Worm (Caenorhabditis elegans) whole organism, L3 larva: ENCODE results near the gene F41G3.20.

Source experiments
- ama-1 ChIP-seq: fragments of 150-350 bp; optimal IDR thresholded peaks from 2 replicates; lab custom pipeline; 2018
- ceh-16 ChIP-seq: sonication (generic microtip); optimal IDR thresholded peaks from 2 replicates; lab custom pipeline; 2017; ENCODE audit warnings: missing biosample characterization, missing genetic modification characterization
- ceh-82 ChIP-seq: fragments of 150-350 bp; optimal IDR thresholded peaks from 2 replicates; lab custom pipeline; 2014; ENCODE audit warnings: missing biosample characterization, missing genetic modification characterization
- ceh-9 ChIP-seq: sonication (generic microtip); optimal IDR thresholded peaks from 2 replicates; lab custom pipeline; 2018; ENCODE audit warnings: missing biosample characterization, missing genetic modification characterization
- daf-12 ChIP-seq: fragments of 150-350 bp; optimal IDR thresholded peaks from 2 replicates; lab custom pipeline; 2014; ENCODE audit warnings: missing biosample characterization, missing genetic modification reagents, missing genetic modification characterization
- egl-27 ChIP-seq: sonication (generic microtip); optimal IDR thresholded peaks from 4 replicates; lab custom pipeline; 2017; ENCODE audit warnings: missing biosample characterization, missing genetic modification reagents, missing genetic modification characterization
- egl-5 ChIP-seq: fragments of 150-350 bp; optimal IDR thresholded peaks from 2 replicates; lab custom pipeline; 2017; ENCODE audit warnings: missing biosample characterization, missing genetic modification reagents, missing genetic modification characterization, inconsistent platforms
- elt-1 ChIP-seq: fragments of 150-350 bp; optimal IDR thresholded peaks from 2 replicates; lab custom pipeline; 2014; ENCODE audit warnings: missing biosample characterization, missing genetic modification characterization
- elt-3 ChIP-seq, 3 experiments: fragments of 150-350 bp in 1 of 3; sonication (generic microtip) in 2 of 3; optimal IDR thresholded peaks; 2 replicates in 2 of 3; 4 replicates in 1 of 3; lab custom pipeline; 2014 to 2017; ENCODE audit warnings: missing biosample characterization in 3 of 3, missing genetic modification characterization in 3 of 3
- fkh-10 ChIP-seq: sonication (generic microtip); optimal IDR thresholded peaks from 2 replicates; lab custom pipeline; 2017; ENCODE audit warnings: missing biosample characterization, missing genetic modification reagents, missing genetic modification characterization
- fkh-2 ChIP-seq: fragments of 150-350 bp; optimal IDR thresholded peaks from 2 replicates; lab custom pipeline; 2014; ENCODE audit warnings: missing biosample characterization, missing genetic modification reagents, missing genetic modification characterization
- fos-1 ChIP-seq: fragments of 150-350 bp; optimal IDR thresholded peaks from 2 replicates; lab custom pipeline; 2014; ENCODE audit warnings: missing biosample characterization, missing genetic modification characterization
- hmg-11 ChIP-seq: sonication (generic microtip); optimal IDR thresholded peaks from 2 replicates; lab custom pipeline; 2016; ENCODE audit warnings: missing genetic modification characterization, missing compliant biosample characterization
- jun-1 ChIP-seq: fragments of 150-350 bp; optimal IDR thresholded peaks from 2 replicates; lab custom pipeline; 2014; ENCODE audit warnings: missing biosample characterization, missing genetic modification reagents, missing genetic modification characterization
- lin-15B ChIP-seq: fragments of 150-350 bp; optimal IDR thresholded peaks from 2 replicates; lab custom pipeline; 2014; ENCODE audit warnings: missing biosample characterization, missing genetic modification characterization
- lin-39 ChIP-seq: fragments of 150-350 bp; optimal IDR thresholded peaks from 2 replicates; lab custom pipeline; 2018; ENCODE audit warnings: missing biosample characterization, missing genetic modification reagents, missing genetic modification characterization
- lsy-12 ChIP-seq: sonication (generic microtip); optimal IDR thresholded peaks from 2 replicates; lab custom pipeline; 2016; ENCODE audit warnings: mild to moderate bottlenecking, missing genetic modification characterization, missing compliant biosample characterization
- mdl-1 ChIP-seq: fragments of 150-350 bp; optimal IDR thresholded peaks from 2 replicates; lab custom pipeline; 2014; ENCODE audit warnings: missing biosample characterization, missing genetic modification characterization
- mml-1 ChIP-seq: fragments of 150-350 bp; sonication (generic microtip); optimal IDR thresholded peaks from 3 replicates; lab custom pipeline; 2014; ENCODE audit warnings: missing biosample characterization, missing genetic modification characterization
- nfya-1 ChIP-seq: sonication (generic microtip); optimal IDR thresholded peaks from 2 replicates; lab custom pipeline; 2017; ENCODE audit warnings: missing genetic modification characterization, mild to moderate bottlenecking, missing compliant biosample characterization, antibody characterized with exemption, moderate library complexity; ENCODE audit not compliant: insufficient read depth
- nhr-11 ChIP-seq: fragments of 150-350 bp; optimal IDR thresholded peaks from 2 replicates; lab custom pipeline; 2014; ENCODE audit warnings: missing biosample characterization, missing genetic modification characterization
- nhr-12 ChIP-seq: fragments of 150-350 bp; optimal IDR thresholded peaks from 2 replicates; lab custom pipeline; 2014; ENCODE audit warnings: missing biosample characterization, missing genetic modification characterization
- nhr-23 ChIP-seq: fragments of 150-350 bp; optimal IDR thresholded peaks from 2 replicates; lab custom pipeline; 2014; ENCODE audit warnings: missing biosample characterization, missing genetic modification reagents, missing genetic modification characterization
- nhr-237 ChIP-seq: fragments of 150-350 bp; optimal IDR thresholded peaks from 2 replicates; lab custom pipeline; 2014; ENCODE audit warnings: missing biosample characterization, missing genetic modification characterization
- nhr-25 ChIP-seq: sonication (generic microtip); optimal IDR thresholded peaks from 2 replicates; lab custom pipeline; 2017; ENCODE audit warnings: missing biosample characterization, missing genetic modification characterization
- nhr-43 ChIP-seq: sonication (generic microtip); optimal IDR thresholded peaks from 2 replicates; lab custom pipeline; 2016; ENCODE audit warnings: mild to moderate bottlenecking, missing genetic modification characterization, missing compliant biosample characterization; ENCODE audit not compliant: poor library complexity, severe bottlenecking
- nhr-67 ChIP-seq: fragments of 150-350 bp; optimal IDR thresholded peaks from 2 replicates; lab custom pipeline; 2014; ENCODE audit warnings: missing biosample characterization, missing genetic modification characterization
- nhr-76 ChIP-seq: fragments of 150-350 bp; sonication (generic microtip); optimal IDR thresholded peaks from 5 replicates; lab custom pipeline; 2014; ENCODE audit warnings: missing biosample characterization, missing genetic modification characterization
- nhr-77 ChIP-seq: fragments of 150-350 bp; optimal IDR thresholded peaks from 2 replicates; lab custom pipeline; 2014; ENCODE audit warnings: missing biosample characterization, missing genetic modification characterization
- pha-4 ChIP-seq: fragments of 150-350 bp; optimal IDR thresholded peaks from 2 replicates; lab custom pipeline; 2014; ENCODE audit warnings: missing biosample characterization, missing genetic modification reagents, missing genetic modification characterization
- pqm-1 ChIP-seq: fragments of 150-350 bp; optimal IDR thresholded peaks from 2 replicates; lab custom pipeline; 2017; ENCODE audit warnings: missing biosample characterization, missing genetic modification characterization, inconsistent platforms
- sea-2 ChIP-seq: fragments of 150-350 bp; sonication (generic microtip); optimal IDR thresholded peaks from 4 replicates; lab custom pipeline; 2014; ENCODE audit warnings: missing biosample characterization, missing genetic modification reagents, missing genetic modification characterization
- tbx-2 ChIP-seq: sonication (generic microtip); optimal IDR thresholded peaks from 2 replicates; lab custom pipeline; 2016; ENCODE audit warnings: mild to moderate bottlenecking, missing genetic modification characterization, missing compliant biosample characterization
- unc-62 ChIP-seq: fragments of 150-350 bp; sonication (generic microtip); optimal IDR thresholded peaks from 4 replicates; lab custom pipeline; 2014; ENCODE audit warnings: missing biosample characterization, missing genetic modification reagents, missing genetic modification characterization
- zag-1 ChIP-seq: fragments of 150-350 bp; optimal IDR thresholded peaks from 2 replicates; lab custom pipeline; 2014; ENCODE audit warnings: missing biosample characterization, missing genetic modification characterization
- ztf-11 ChIP-seq: fragments of 150-350 bp; optimal IDR thresholded peaks from 2 replicates; lab custom pipeline; 2014; ENCODE audit warnings: missing biosample characterization, missing genetic modification characterization
- ztf-4 ChIP-seq: fragments of 150-350 bp; optimal IDR thresholded peaks from 2 replicates; lab custom pipeline; 2014; ENCODE audit warnings: missing biosample characterization, missing genetic modification characterization

Gene F41G3.20

ce11 chrII:6713832-6714342, 36.9 kb downstream of the F41G3.20 start, which contains the start of gene dpy-2:
Gene dpy-2 (plus strand): TSS chrII:6714292.
- no peak for TF ChIP-seq tbx-2 (tag; lab: Kevin White, UChicago)
- no peak for TF ChIP-seq daf-12 (tag; lab: Kevin White, UChicago)
- TF ChIP-seq ceh-82 (tag; lab: Kevin White, UChicago): no peak
- TF ChIP-seq ama-1: no peak
- no peak for TF ChIP-seq zag-1 (tag; lab: Kevin White, UChicago)
- no peak for TF ChIP-seq lsy-12 (tag; lab: Kevin White, UChicago)
- no peak for TF ChIP-seq egl-5
- no peak for TF ChIP-seq lin-39 (tag; lab: Kevin White, UChicago)
- no peak for TF ChIP-seq egl-27 (tag; lab: Kevin White, UChicago)
- TF ChIP-seq elt-3 (tag; optimal IDR thresholded peaks at IDR 0.05; lab: Kevin White, UChicago): peak in 2 of 3 experiments; percentile 10 to 76
- peak; percentile 85 for TF ChIP-seq nhr-23 (tag; lab: Kevin White, UChicago)
- no peak for TF ChIP-seq nhr-43 (tag; lab: Kevin White, UChicago)

- TF ChIP-seq ztf-11 (tag; lab: Kevin White, UChicago) (no peak), nhr-76 (tag; lab: Kevin White, UChicago) (no peak), zag-1 (tag; lab: Kevin White, UChicago) (no peak), nhr-77 (tag; lab: Kevin White, UChicago) (no peak), elt-3 (tag; optimal IDR thresholded peaks at IDR 0.05; lab: Kevin White, UChicago) (no peak), pha-4 (tag; lab: Kevin White, UChicago) (no peak)
- TF ChIP-seq, all 47 proteins: peak for 0
These were observed 37.8 kb downstream of the F41G3.20 start for ce11 chrII:6713003-6713402.

- TF ChIP-seq egl-27 (tag; lab: Kevin White, UChicago) (no peak), nhr-23 (tag; lab: Kevin White, UChicago) (peak; percentile 96), nhr-11 (tag; lab: Kevin White, UChicago) (no peak), elt-3 (tag; optimal IDR thresholded peaks at IDR 0.05; lab: Kevin White, UChicago) (peak in 2 of 3 experiments; percentile 18 to 85), fkh-2 (tag; lab: Kevin White, UChicago) (no peak), pha-4 (tag; lab: Kevin White, UChicago) (no peak), ama-1 (no peak), nhr-77 (tag; lab: Kevin White, UChicago) (no peak), fkh-10 (no peak), egl-5 (no peak), nhr-43 (tag; lab: Kevin White, UChicago) (peak; percentile 75), nhr-12 (tag; lab: Kevin White, UChicago) (no peak), lsy-12 (tag; lab: Kevin White, UChicago) (peak; percentile 6)
These were observed 38.5 kb downstream of the F41G3.20 start, which contains the start of the genes dpy-10 and T14B4.19 for ce11 chrII:6712177-6712981. Gene dpy-10 (minus strand): TSS chrII:6712227. Gene T14B4.19 (minus strand): TSS chrII:6712931.

ce11 chrII:6710596-6710995, 40.2 kb downstream of the F41G3.20 start:
- no peak for TF ChIP-seq sea-2 (GFP tag; lab: Kevin White, UChicago)
- no peak for TF ChIP-seq zag-1 (tag; lab: Kevin White, UChicago)
- no peak for TF ChIP-seq egl-27 (tag; lab: Kevin White, UChicago)
- no peak for TF ChIP-seq unc-62 (GFP tag; lab: Kevin White, UChicago)
- TF ChIP-seq pqm-1: no peak
- no peak for TF ChIP-seq nfya-1
- no peak for TF ChIP-seq elt-1
- TF ChIP-seq nhr-76 (tag; lab: Kevin White, UChicago): no peak
- no peak for TF ChIP-seq mdl-1
- TF ChIP-seq, all 47 proteins: peak for 0

- TF ChIP-seq ztf-4 (tag; lab: Kevin White, UChicago) (no peak), fos-1 (no peak), mml-1 (tag; lab: Kevin White, UChicago) (no peak), jun-1 (no peak), nhr-11 (tag; lab: Kevin White, UChicago) (no peak), nhr-25 (tag; lab: Kevin White, UChicago) (no peak), ceh-16 (tag; lab: Kevin White, UChicago) (no peak), fkh-10 (peak; percentile 86), zag-1 (tag; lab: Kevin White, UChicago) (no peak), ztf-11 (tag; lab: Kevin White, UChicago) (no peak), lin-15B (tag; lab: Kevin White, UChicago) (no peak), elt-1 (no peak), daf-12 (tag; lab: Kevin White, UChicago) (no peak), nhr-237 (no peak), ceh-9 (tag; lab: Kevin White, UChicago) (no peak), lsy-12 (tag; lab: Kevin White, UChicago) (no peak), nhr-43 (tag; lab: Kevin White, UChicago) (peak; percentile 26), nhr-12 (tag; lab: Kevin White, UChicago) (no peak), nhr-77 (tag; lab: Kevin White, UChicago) (no peak), egl-5 (no peak), ceh-82 (tag; lab: Kevin White, UChicago) (no peak), ama-1 (peak; percentile 74), nhr-76 (tag; lab: Kevin White, UChicago) (no peak), nhr-23 (tag; lab: Kevin White, UChicago) (peak; percentile 3), hmg-11 (tag; lab: Kevin White, UChicago) (no peak), nfya-1 (no peak), egl-27 (tag; lab: Kevin White, UChicago) (no peak), mdl-1 (no peak), lin-39 (tag; lab: Kevin White, UChicago) (no peak), nhr-67 (tag; lab: Kevin White, UChicago) (no peak)
These were observed 41.1 kb downstream of the F41G3.20 start for ce11 chrII:6709680-6710079.
